Worm (Caenorhabditis elegans): ENCODE results near the gene itsn-1.
"Not testable (repeated sequence)": the region's sequence is repeated elsewhere in the genome, so short reads cannot be mapped to it uniquely, and the experiment has no call there.

itsn-1 gene

DNA sequence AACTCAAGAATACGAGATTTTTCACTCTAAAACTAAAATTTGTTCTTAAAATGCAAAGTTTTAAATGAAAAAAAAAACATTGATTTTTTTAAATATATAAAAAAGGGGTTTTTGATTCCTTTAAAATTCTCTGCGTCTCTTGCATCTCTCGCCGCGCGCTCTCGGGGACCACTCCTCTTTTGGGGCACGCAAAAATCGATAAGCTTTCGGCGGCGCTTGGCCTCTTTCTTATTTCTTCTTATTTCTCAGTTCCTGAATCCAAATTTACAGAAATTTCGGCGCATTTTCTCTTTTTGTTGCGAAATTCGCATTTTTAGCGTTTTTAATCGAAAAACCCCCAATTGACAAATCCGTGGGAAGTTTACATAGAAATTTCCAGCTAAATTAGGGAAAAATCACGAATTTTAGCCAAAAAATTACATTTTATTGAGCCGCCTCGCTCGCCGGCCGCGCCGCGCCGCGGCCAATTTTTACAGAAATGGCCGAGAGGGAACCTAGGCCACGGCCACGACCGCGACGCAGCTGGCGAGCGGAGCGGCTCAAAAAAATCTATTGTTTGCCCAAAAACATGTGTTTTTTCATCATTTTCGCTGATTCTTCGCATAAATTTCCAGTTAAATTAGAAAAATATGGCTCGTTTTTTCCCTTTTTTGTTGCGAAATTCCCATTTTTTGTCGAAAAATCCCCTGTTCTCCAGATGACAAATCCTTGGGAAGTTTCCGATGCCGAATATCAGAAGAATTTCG is at the start of gene itsn-1:
Gene itsn-1, plus strand, starts transcription at position 696 of the 746 bp plus-strand sequence.
- peak; percentile 70; the same call in 1 of the 2 replicates for TF ChIP-seq zfh-2 (GFP tag; conservative IDR thresholded peaks at IDR 0.05)
- TF ChIP-seq ztf-6 (GFP tag; IDR thresholded peaks at IDR 0.05): no peak
- peak in 1 of 2 experiments; percentile 8 for TF ChIP-seq rec-8 (tag; optimal IDR thresholded peaks at IDR 0.05)
- peak; percentile 46; the same call in 1 of the 2 replicates for TF ChIP-seq dox-1 (GFP tag; IDR thresholded peaks at IDR 0.05)
- TF ChIP-seq egrh-3 (GFP tag; IDR thresholded peaks at IDR 0.05): peak; percentile 83; the same call in 1 of the 2 replicates
- TF ChIP-seq F23B12.7 (tag; optimal IDR thresholded peaks at IDR 0.05; ENCODE audit: insufficient read depth): no peak
- TF ChIP-seq lag-1 (GFP tag; IDR thresholded peaks at IDR 0.05): no peak
- TF ChIP-seq lin-26 (GFP tag; IDR thresholded peaks at IDR 0.05): no peak
- TF ChIP-seq C17E4.6 (GFP tag; IDR thresholded peaks at IDR 0.05): peak; percentile 6; the same call in 1 of the 2 replicates
- TF ChIP-seq F49E8.2 (tag; optimal IDR thresholded peaks at IDR 0.05; ENCODE audit: insufficient read depth): peak; percentile 7
- no peak for TF ChIP-seq B0336.3 (GFP tag; IDR thresholded peaks at IDR 0.05)
- no peak for TF ChIP-seq hlh-12 (tag; optimal IDR thresholded peaks at IDR 0.05)
- TF ChIP-seq nhr-179 (tag; optimal IDR thresholded peaks at IDR 0.05): no peak
- TF ChIP-seq ztf-28 (GFP tag; IDR thresholded peaks at IDR 0.05): 0 out of 2 replicates have a peak, but pooled peaks have one; percentile 5
- TF ChIP-seq mel-28 (tag; optimal IDR thresholded peaks at IDR 0.05; ENCODE audit: borderline replicate concordance): no peak
- TF ChIP-seq snpc-4 (GFP tag; optimal IDR thresholded peaks at IDR 0.05): no peak
- peak in 1 of 4 experiments; percentile 57 for TF ChIP-seq snpc-4 (tag; optimal IDR thresholded peaks at IDR 0.05)
- TF ChIP-seq attf-6 (GFP tag; IDR thresholded peaks at IDR 0.05): peak; percentile 62; the same call in 1 of the 2 replicates
- 0 out of 2 replicates have a peak, but pooled peaks have one; percentile 16 for TF ChIP-seq F33H1.4 (GFP tag; IDR thresholded peaks at IDR 0.05)
- peak; percentile 94 for TF ChIP-seq madf-3 (GFP tag; IDR thresholded peaks at IDR 0.05)
- 0 out of 2 replicates have a peak, but pooled peaks have one; percentile 31 for TF ChIP-seq mcd-1 (GFP tag; IDR thresholded peaks at IDR 0.05)

DNA sequence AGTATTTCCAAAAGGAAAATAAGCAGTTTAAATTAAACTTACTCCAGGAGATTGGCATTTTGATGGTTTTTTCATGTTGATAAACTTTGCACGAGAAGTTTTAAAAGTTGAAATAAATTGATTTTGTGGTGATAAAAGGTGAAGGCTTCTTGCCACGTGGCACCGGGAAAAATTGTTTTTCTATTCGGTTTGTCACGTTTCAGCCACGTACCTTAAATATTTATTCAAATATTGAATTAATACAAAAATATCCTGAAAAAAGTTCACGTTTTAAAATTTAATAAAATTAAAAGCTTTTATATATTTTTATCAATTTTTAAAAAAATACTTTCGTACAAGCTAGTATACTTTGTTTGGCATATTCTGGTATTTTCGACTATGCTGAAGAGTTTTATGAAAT is 48.7 kb upstream of the itsn-1 start, which contains the start of gene Y116A8C.24:
Gene Y116A8C.24, minus strand, starts transcription at position 101 of the 400 bp plus-strand sequence.
- TF ChIP-seq lag-1 (GFP tag; IDR thresholded peaks at IDR 0.05); F39B2.1 (GFP tag; IDR thresholded peaks at IDR 0.05); atf-7 (tag; optimal IDR thresholded peaks at IDR 0.05): not testable (repeated sequence)

DNA sequence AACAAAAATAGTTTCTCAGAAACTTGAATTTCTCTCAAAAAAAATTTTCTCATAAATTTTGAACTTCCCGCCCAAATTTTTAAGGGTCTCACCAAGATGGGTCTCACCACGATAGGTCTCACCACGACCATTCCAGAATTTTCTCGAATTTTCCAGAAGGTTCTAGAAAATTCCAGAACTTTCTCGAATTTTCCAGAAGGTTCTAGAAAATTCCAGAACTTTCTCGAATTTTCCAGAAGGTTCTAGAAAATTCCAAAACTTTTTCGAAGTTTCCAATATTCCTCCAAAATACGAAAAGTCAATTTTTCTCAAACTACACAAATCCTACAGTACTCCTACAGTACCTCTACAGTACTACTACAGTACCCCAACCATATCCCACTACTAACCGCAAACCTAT is 43.5 kb upstream of the itsn-1 start:
- TF ChIP-seq attf-6 (GFP tag; IDR thresholded peaks at IDR 0.05): peak; percentile 31; the same call in 1 of the 2 replicates
- TF ChIP-seq hsf-1 (GFP tag; IDR thresholded peaks at IDR 0.05): peak; percentile 96

DNA sequence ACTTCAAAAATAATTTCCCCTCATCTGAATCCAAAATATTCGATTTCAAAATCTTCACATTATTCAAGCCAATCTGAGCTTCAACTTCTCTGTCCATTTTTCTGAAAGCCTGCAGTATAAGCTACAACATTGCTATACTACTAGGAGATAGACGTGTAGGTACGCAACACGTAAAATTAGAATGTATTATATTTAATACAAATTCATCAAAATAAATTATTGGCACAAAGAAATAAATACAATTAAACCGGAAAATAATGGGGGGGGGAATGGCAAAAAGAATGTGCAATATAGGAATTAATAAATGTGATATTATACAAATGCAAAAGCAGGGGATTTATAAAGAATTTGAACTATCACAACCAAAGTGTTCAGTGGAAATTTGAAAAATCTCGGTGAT is 40.8 kb upstream of the itsn-1 start, which contains the start of gene Y116A8C.25:
Gene Y116A8C.25, minus strand, starts transcription at position 101 of the 400 bp plus-strand sequence.
- no peak for TF ChIP-seq unc-62 (GFP tag; optimal IDR thresholded peaks at IDR 0.05)
- no peak for TF ChIP-seq Y67H2A.10 (GFP tag; conservative IDR thresholded peaks at IDR 0.05)
- no peak for TF ChIP-seq bed-1 (GFP tag; IDR thresholded peaks at IDR 0.05)
- no peak for TF ChIP-seq Y56A3A.18 (GFP tag; IDR thresholded peaks at IDR 0.05)
- TF ChIP-seq snpc-4 (GFP tag; optimal IDR thresholded peaks at IDR 0.05): no peak
- peak in 1 of 4 experiments; percentile 15 for TF ChIP-seq snpc-4 (tag; optimal IDR thresholded peaks at IDR 0.05)
- TF ChIP-seq dpl-1 (GFP tag; optimal IDR thresholded peaks at IDR 0.05): no peak
- TF ChIP-seq chd-7 (tag; optimal IDR thresholded peaks at IDR 0.05): no peak
- no peak for TF ChIP-seq mel-28 (tag; optimal IDR thresholded peaks at IDR 0.05; ENCODE audit: borderline replicate concordance)
- TF ChIP-seq somi-1 (GFP tag; optimal IDR thresholded peaks at IDR 0.05): no peak
- TF ChIP-seq attf-6 (GFP tag; IDR thresholded peaks at IDR 0.05): 0 out of 2 replicates have a peak, but pooled peaks have one; percentile 24
- no peak for TF ChIP-seq cebp-2 (GFP tag; IDR thresholded peaks at IDR 0.05)
- no peak for TF ChIP-seq attf-3 (GFP tag; conservative IDR thresholded peaks at IDR 0.05)
- TF ChIP-seq ets-4 (GFP tag; optimal IDR thresholded peaks at IDR 0.05): no peak
- TF ChIP-seq hsf-1 (GFP tag; IDR thresholded peaks at IDR 0.05): no peak
- TF ChIP-seq aptf-3 (GFP tag; IDR thresholded peaks at IDR 0.05): no peak
- no peak for TF ChIP-seq Y79H2A.3 (GFP tag; conservative IDR thresholded peaks at IDR 0.05)
